Fruit fly (Drosophila melanogaster): Measurements from ENCODE around the gene alpha-Man-IIa.

The alpha-Man-IIa gene

dm6 chr3R:9399951-9400392 lies 12.4 kb upstream of the alpha-Man-IIa start, which contains the start of gene CG34117 (continued):
- TF ChIP-seq CG9932 (GFP tag; IDR thresholded peaks at IDR 0.05) (peak; percentile 95), pfk (GFP tag; optimal IDR thresholded peaks at IDR 0.05) (peak; percentile 32), knrl (GFP tag; IDR thresholded peaks at IDR 0.05; ENCODE audit: partially characterized antibody) (no peak), CG10431 (GFP tag; optimal IDR thresholded peaks at IDR 0.05) (peak; percentile 25), caup (GFP tag; optimal IDR thresholded peaks at IDR 0.05; ENCODE audit: severe bottlenecking) (peak; percentile 71), CG8359 (GFP tag; optimal IDR thresholded peaks at IDR 0.05; ENCODE audit: borderline replicate concordance) (no peak), CG3995 (GFP tag; optimal IDR thresholded peaks at IDR 0.05) (peak; percentile 60), psq (GFP tag; optimal IDR thresholded peaks at IDR 0.05) (peak; percentile 53), CG3407 (GFP tag; optimal IDR thresholded peaks at IDR 0.05) (peak; percentile 13), zfh1 (GFP tag; IDR thresholded peaks at IDR 0.05) (peak; percentile 92), CG11696 (GFP tag; IDR thresholded peaks at IDR 0.05) (peak; percentile 60), tgo (GFP tag; IDR thresholded peaks at IDR 0.05) (peak; percentile 82), CrebB (tag; optimal IDR thresholded peaks at IDR 0.05) (peak; percentile 65), CG10543 (GFP tag; optimal IDR thresholded peaks at IDR 0.05) (peak; percentile 71), CG6813 (GFP tag; optimal IDR thresholded peaks at IDR 0.05) (peak; percentile 68), CG8281 (tag; optimal IDR thresholded peaks at IDR 0.05) (peak; percentile 43), H15 (GFP tag; IDR thresholded peaks at IDR 0.05) (peak; percentile 56; the same call in 2 of the 3 replicates), ac (GFP tag; optimal IDR thresholded peaks at IDR 0.05) (no peak), dmrt11E (tag; optimal IDR thresholded peaks at IDR 0.05) (peak; percentile 76), h (optimal IDR thresholded peaks at IDR 0.05) (no peak), CG7357 (GFP tag; IDR thresholded peaks at IDR 0.05) (peak; percentile 55; the same call in 2 of the 3 replicates), CG12071 (GFP tag; optimal IDR thresholded peaks at IDR 0.05) (peak; percentile 30), zen (tag; optimal IDR thresholded peaks at IDR 0.05) (peak; percentile 82), CG15696 (tag; optimal IDR thresholded peaks at IDR 0.05) (peak; percentile 84), prd (optimal IDR thresholded peaks at IDR 0.05) (no peak), prd (GFP tag; IDR thresholded peaks at IDR 0.05) (peak; percentile 90), CG11085 (GFP tag; IDR thresholded peaks at IDR 0.05) (peak; percentile 83), yki (optimal IDR thresholded peaks at IDR 0.05) (no peak), tap (tag; optimal IDR thresholded peaks at IDR 0.05) (peak; percentile 76), ewg (GFP tag; optimal IDR thresholded peaks at IDR 0.05) (peak; percentile 33), cad (GFP tag; optimal IDR thresholded peaks at IDR 0.05) (no peak), az2 (GFP tag; optimal IDR thresholded peaks at IDR 0.05) (peak; percentile 88), bowl (GFP tag; IDR thresholded peaks at IDR 0.05) (no peak), CG15073 (GFP tag; optimal IDR thresholded peaks at IDR 0.05) (peak; percentile 31), dati (GFP tag; IDR thresholded peaks at IDR 0.05) (no peak), MTF-1 (GFP tag; optimal IDR thresholded peaks at IDR 0.05; ENCODE audit: borderline replicate concordance) (peak; percentile 41), Hmr (GFP tag; optimal IDR thresholded peaks at IDR 0.05) (peak; percentile 82), seq (GFP tag; IDR thresholded peaks at IDR 0.05) (peak; percentile 68), CG2202 (tag; optimal IDR thresholded peaks at IDR 0.05) (peak; percentile 50), tna (GFP tag; IDR thresholded peaks at IDR 0.05; ENCODE audit: partially characterized antibody) (no peak), crc (GFP tag; optimal IDR thresholded peaks at IDR 0.05) (peak; percentile 21), cas (GFP tag; IDR thresholded peaks at IDR 0.05) (0 out of 2 replicates have a peak, but pooled peaks have one; percentile 18), fd64A (GFP tag; optimal IDR thresholded peaks at IDR 0.05) (no peak), CG12104 (GFP tag; optimal IDR thresholded peaks at IDR 0.05) (peak; percentile 59), eve (GFP tag; optimal IDR thresholded peaks at IDR 0.05) (no peak), Hey (tag; optimal IDR thresholded peaks at IDR 0.05) (no peak), Sry-δ (GFP tag; optimal IDR thresholded peaks at IDR 0.05) (peak; percentile 18), CG4404 (GFP tag; IDR thresholded peaks at IDR 0.05) (0 out of 2 replicates have a peak, but pooled peaks have one; percentile 6), sc (optimal IDR thresholded peaks at IDR 0.05) (no peak), sc (GFP tag; optimal IDR thresholded peaks at IDR 0.05) (peak; percentile 58), CG6854 (GFP tag; optimal IDR thresholded peaks at IDR 0.05) (peak; percentile 41)
